Comparison of ENCODE assay signal across 4 fruit fly cellular contexts in the genomic region with DNA sequence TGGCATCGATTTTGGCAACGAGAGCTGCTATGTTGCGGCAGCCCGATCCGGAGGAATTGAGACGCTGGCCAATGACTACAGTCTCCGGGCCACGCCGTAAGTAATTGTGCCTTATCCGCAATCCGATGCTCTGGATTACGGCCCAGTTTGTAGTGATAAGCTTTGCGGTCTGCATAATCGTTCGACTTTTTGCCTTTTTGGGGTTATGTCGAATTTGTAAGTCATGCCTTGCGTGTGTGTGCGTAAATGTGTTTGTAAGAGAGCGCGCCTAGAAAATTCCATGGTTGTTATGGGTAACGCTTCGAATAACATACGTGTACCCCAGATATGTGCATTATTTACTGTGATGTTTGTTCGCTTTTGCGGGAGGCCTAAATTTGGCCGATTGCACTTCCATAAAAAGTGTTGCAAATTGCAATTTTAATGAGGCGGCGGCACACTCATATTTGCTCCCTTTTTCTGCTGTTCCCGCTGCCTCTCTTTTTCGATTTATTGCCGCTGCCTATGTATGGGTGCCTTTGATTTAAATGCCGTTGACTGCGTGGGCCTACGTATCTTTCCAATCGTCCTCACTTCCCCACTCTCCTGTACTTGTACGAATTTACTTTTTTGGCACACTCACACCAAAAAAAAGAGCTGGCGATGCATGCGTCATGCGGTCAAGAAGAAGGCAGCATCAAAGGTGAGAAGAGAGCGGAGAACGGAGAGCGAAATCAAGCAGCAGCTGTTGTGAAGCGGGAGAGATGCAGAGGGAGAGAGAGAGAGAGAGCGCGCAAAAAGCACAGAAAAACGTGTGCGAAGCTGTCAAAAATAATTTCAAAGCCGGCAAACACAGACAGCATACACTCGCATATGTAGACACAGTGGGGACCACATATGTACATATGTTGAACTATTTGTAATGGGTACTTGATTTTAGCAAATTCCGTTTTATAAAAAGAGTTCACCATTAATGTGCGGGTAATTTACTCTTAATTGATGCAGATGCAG.
TF ChIP-seq lines count a peak whose summit lies in the region.

No protein-coding gene starts in this region.

TF ChIP-seq in whole organism, embryonic, 481 proteins besides CTCF, POLR2A, EP300 and RAD21 (continued from another document and continues in another):
- TF ChIP-seq run (tag; optimal IDR thresholded peaks at IDR 0.05; lab: Kevin White, UChicago) (no peak), CG10959 (GFP tag; IDR thresholded peaks at IDR 0.05; lab: Robert Waterston, UW) (no peak), CG7987 (GFP tag; optimal IDR thresholded peaks at IDR 0.05; lab: Kevin White, UChicago) (no peak), bab2 (GFP tag; optimal IDR thresholded peaks at IDR 0.05; lab: Kevin White, UChicago) (peak; percentile 9), CG18262 (tag; optimal IDR thresholded peaks at IDR 0.05; lab: Kevin White, UChicago) (no peak), CG17912 (GFP tag; optimal IDR thresholded peaks at IDR 0.05; lab: Kevin White, UChicago) (peak; percentile 20), Hr51 (GFP tag; optimal IDR thresholded peaks at IDR 0.05; lab: Kevin White, UChicago) (no peak), Sin3A (optimal IDR thresholded peaks at IDR 0.05; lab: Kevin White, UChicago) (no peak), ems (GFP tag; optimal IDR thresholded peaks at IDR 0.05; lab: Kevin White, UChicago) (no peak), CG34422 (GFP tag; IDR thresholded peaks at IDR 0.05; lab: Robert Waterston, UW) (peak; percentile 94; the same call in 2 of the 3 replicates), CG2116 (GFP tag; optimal IDR thresholded peaks at IDR 0.05; lab: Kevin White, UChicago) (no peak), CG10366 (GFP tag; IDR thresholded peaks at IDR 0.05; lab: Robert Waterston, UW) (no peak), CG10267 (tag; optimal IDR thresholded peaks at IDR 0.05; lab: Kevin White, UChicago) (no peak), twi (tag; optimal IDR thresholded peaks at IDR 0.05; lab: Kevin White, UChicago) (peak; percentile 56), Med (GFP tag; lab: Kevin White, UChicago) (peak; percentile 86), pan (optimal IDR thresholded peaks at IDR 0.05; lab: Kevin White, UChicago) (no peak), pan (GFP tag; optimal IDR thresholded peaks at IDR 0.05 in 1 of 2, IDR thresholded peaks at IDR 0.05 in 1 of 2) (peak in 1 of 2 experiments; percentile 4), CG9932 (GFP tag; IDR thresholded peaks at IDR 0.05; lab: Robert Waterston, UW) (peak; percentile 43; the same call in 1 of the 2 replicates), CG11456 (GFP tag; IDR thresholded peaks at IDR 0.05; lab: Robert Waterston, UW) (0 out of 3 replicates have a peak, but pooled peaks have one; percentile 21), CG31441 (GFP tag; IDR thresholded peaks at IDR 0.05; lab: Robert Waterston, UW) (no peak), NC2α (GFP tag; optimal IDR thresholded peaks at IDR 0.05; lab: Kevin White, UChicago) (no peak), Sox100B (GFP tag; optimal IDR thresholded peaks at IDR 0.05; lab: Kevin White, UChicago) (no peak), CG10209 (GFP tag; optimal IDR thresholded peaks at IDR 0.05; lab: Kevin White, UChicago) (no peak), vvl (GFP tag; IDR thresholded peaks at IDR 0.05; lab: Robert Waterston, UW) (peak; percentile 26; the same call in 1 of the 2 replicates), CG4820 (GFP tag; optimal IDR thresholded peaks at IDR 0.05; lab: Kevin White, UChicago) (no peak), Mes4 (GFP tag; optimal IDR thresholded peaks at IDR 0.05; lab: Kevin White, UChicago) (no peak), Fer2 (tag; optimal IDR thresholded peaks at IDR 0.05; lab: Kevin White, UChicago) (no peak), CG4707 (GFP tag; optimal IDR thresholded peaks at IDR 0.05; lab: Kevin White, UChicago) (no peak), MBD-R2 (GFP tag; IDR thresholded peaks at IDR 0.05; lab: Robert Waterston, UW) (peak; percentile 40), her (GFP tag; optimal IDR thresholded peaks at IDR 0.05; lab: Kevin White, UChicago) (no peak)

TF ChIP-seq in whole organism, prepupa, 60 proteins besides CTCF, POLR2A, EP300 and RAD21 (continued from another document and continues in another):
- TF ChIP-seq Blimp-1 (GFP tag; optimal IDR thresholded peaks at IDR 0.05; lab: Kevin White, UChicago) (no peak), Eip78C (GFP tag; lab: Kevin White, UChicago) (peak; percentile 78), Lpt (GFP tag; optimal IDR thresholded peaks at IDR 0.05; lab: Kevin White, UChicago) (peak; percentile 5), CG16779 (tag; optimal IDR thresholded peaks at IDR 0.05; lab: Kevin White, UChicago) (no peak), dsx (GFP tag; optimal IDR thresholded peaks at IDR 0.05; lab: Kevin White, UChicago; ENCODE audit: poor library complexity, severe bottlenecking) (no peak), eg (GFP tag; IDR thresholded peaks at IDR 0.05; lab: Robert Waterston, UW) (peak; percentile 46; the same call in 1 of the 3 replicates), topi (GFP tag; optimal IDR thresholded peaks at IDR 0.05; lab: Kevin White, UChicago) (no peak), pdm3 (GFP tag; optimal IDR thresholded peaks at IDR 0.05; lab: Kevin White, UChicago) (no peak), CG32006 (GFP tag; optimal IDR thresholded peaks at IDR 0.05; lab: Kevin White, UChicago) (no peak), CG6854 (GFP tag; optimal IDR thresholded peaks at IDR 0.05; lab: Kevin White, UChicago) (peak; percentile 49), CG6163 (GFP tag; IDR thresholded peaks at IDR 0.05; lab: Robert Waterston, UW) (0 out of 3 replicates have a peak, but pooled peaks have one; percentile 33), fd59A (GFP tag; optimal IDR thresholded peaks at IDR 0.05; lab: Kevin White, UChicago) (no peak), Ets96B (tag; optimal IDR thresholded peaks at IDR 0.05; lab: Kevin White, UChicago) (no peak), CG6276 (GFP tag; optimal IDR thresholded peaks at IDR 0.05; lab: Kevin White, UChicago) (no peak), CG8319 (GFP tag; optimal IDR thresholded peaks at IDR 0.05; lab: Kevin White, UChicago) (no peak), CG10669 (GFP tag; optimal IDR thresholded peaks at IDR 0.05; lab: Kevin White, UChicago) (no peak), CG9139 (GFP tag; optimal IDR thresholded peaks at IDR 0.05; lab: Kevin White, UChicago) (no peak), fkh (GFP tag; optimal IDR thresholded peaks at IDR 0.05; lab: Kevin White, UChicago) (no peak), spab (GFP tag; optimal IDR thresholded peaks at IDR 0.05; lab: Kevin White, UChicago) (no peak), cyc (GFP tag; optimal IDR thresholded peaks at IDR 0.05; lab: Kevin White, UChicago) (no peak), Gug (GFP tag; IDR thresholded peaks at IDR 0.05; lab: Robert Waterston, UW) (no peak), salr (GFP tag; optimal IDR thresholded peaks at IDR 0.05; lab: Kevin White, UChicago) (no peak), CG3919 (GFP tag; optimal IDR thresholded peaks at IDR 0.05; lab: Kevin White, UChicago) (no peak), Eip93F (GFP tag; optimal IDR thresholded peaks at IDR 0.05; lab: Kevin White, UChicago) (no peak), achi (GFP tag; optimal IDR thresholded peaks at IDR 0.05; lab: Kevin White, UChicago) (peak; percentile 90), Ets21C (GFP tag; optimal IDR thresholded peaks at IDR 0.05; lab: Kevin White, UChicago) (no peak), CG7368 (GFP tag; optimal IDR thresholded peaks at IDR 0.05; lab: Kevin White, UChicago) (no peak), CG1621 (tag; optimal IDR thresholded peaks at IDR 0.05; lab: Kevin White, UChicago) (no peak), CG4318 (GFP tag; optimal IDR thresholded peaks at IDR 0.05; lab: Kevin White, UChicago) (no peak), CG6792 (GFP tag; optimal IDR thresholded peaks at IDR 0.05; lab: Kevin White, UChicago) (no peak), Hr4 (GFP tag; optimal IDR thresholded peaks at IDR 0.05; lab: Kevin White, UChicago) (no peak), Eip75B (GFP tag; optimal IDR thresholded peaks at IDR 0.05; lab: Kevin White, UChicago) (no peak)

TF ChIP-seq in whole organism, pupa, 21 proteins besides CTCF, POLR2A, EP300 and RAD21 (continued from another document):
- TF ChIP-seq CG14655 (GFP tag; optimal IDR thresholded peaks at IDR 0.05; lab: Kevin White, UChicago): no peak
TF ChIP-seq in whole organism, pupa: peak in this region for 6.

TF ChIP-seq in whole organism, wandering third instar larva, 38 proteins besides CTCF, POLR2A, EP300 and RAD21 (continued from another document):
- TF ChIP-seq psq (GFP tag; optimal IDR thresholded peaks at IDR 0.05; lab: Kevin White, UChicago) (peak; percentile 39), woc (GFP tag; optimal IDR thresholded peaks at IDR 0.05; lab: Kevin White, UChicago) (no peak), jim (GFP tag; optimal IDR thresholded peaks at IDR 0.05; lab: Kevin White, UChicago) (no peak), dsf (GFP tag; optimal IDR thresholded peaks at IDR 0.05; lab: Kevin White, UChicago; ENCODE audit: borderline replicate concordance) (no peak), tai (GFP tag; optimal IDR thresholded peaks at IDR 0.05; lab: Kevin White, UChicago) (no peak), GATAd (GFP tag; optimal IDR thresholded peaks at IDR 0.05; lab: Kevin White, UChicago) (no peak), h (GFP tag; optimal IDR thresholded peaks at IDR 0.05; lab: Kevin White, UChicago) (peak; percentile 21), rgr (GFP tag; optimal IDR thresholded peaks at IDR 0.05; lab: Kevin White, UChicago) (no peak), OdsH (GFP tag; optimal IDR thresholded peaks at IDR 0.05; lab: Kevin White, UChicago) (peak; percentile 1), Abd-B (GFP tag; optimal IDR thresholded peaks at IDR 0.05; lab: Kevin White, UChicago) (no peak), Dfd (GFP tag; optimal IDR thresholded peaks at IDR 0.05; lab: Kevin White, UChicago) (no peak), foxo (GFP tag; optimal IDR thresholded peaks at IDR 0.05; lab: Kevin White, UChicago) (peak in 1 of 2 experiments; percentile 18), sage (GFP tag; optimal IDR thresholded peaks at IDR 0.05; lab: Kevin White, UChicago) (peak; percentile 62), CG9705 (GFP tag; optimal IDR thresholded peaks at IDR 0.05; lab: Kevin White, UChicago) (no peak), Hr78 (GFP tag; optimal IDR thresholded peaks at IDR 0.05; lab: Kevin White, UChicago) (no peak), Dif (GFP tag; optimal IDR thresholded peaks at IDR 0.05; lab: Kevin White, UChicago; ENCODE audit: partially characterized antibody) (peak; percentile 75), lola (GFP tag; optimal IDR thresholded peaks at IDR 0.05; lab: Kevin White, UChicago) (no peak), N (GFP tag; optimal IDR thresholded peaks at IDR 0.05; lab: Kevin White, UChicago) (no peak)
